Worm (Caenorhabditis elegans): ENCODE measurements around the gene best-23.

DNA sequence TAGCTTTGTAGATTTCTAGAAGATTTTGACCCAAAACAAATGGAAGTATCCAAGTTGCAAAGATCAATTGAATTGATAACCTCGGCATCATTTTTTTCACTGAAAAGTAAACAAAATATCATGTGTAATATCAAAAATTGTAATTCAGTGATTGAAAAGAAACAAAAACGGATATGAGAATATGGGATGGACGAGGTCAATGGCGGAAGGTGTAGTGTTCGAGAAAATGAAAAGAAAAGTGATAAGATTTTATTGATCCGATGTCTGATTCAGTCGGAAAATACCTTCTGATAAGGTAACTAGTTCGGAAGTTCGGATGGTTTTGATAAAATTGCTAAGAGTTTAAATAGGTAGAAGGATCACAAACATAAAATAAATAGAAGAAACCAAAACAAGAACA is 30.7 kb upstream of the best-23 start, which contains the start of gene ZK669.2:
- no peak for TF ChIP-seq pax-3 (tag; optimal IDR thresholded peaks at IDR 0.05)
- TF ChIP-seq F16B12.6 (tag; optimal IDR thresholded peaks at IDR 0.05): no peak
